Worm (Caenorhabditis elegans): ENCODE data around the gene nhr-21.

The nhr-21 gene

DNA sequence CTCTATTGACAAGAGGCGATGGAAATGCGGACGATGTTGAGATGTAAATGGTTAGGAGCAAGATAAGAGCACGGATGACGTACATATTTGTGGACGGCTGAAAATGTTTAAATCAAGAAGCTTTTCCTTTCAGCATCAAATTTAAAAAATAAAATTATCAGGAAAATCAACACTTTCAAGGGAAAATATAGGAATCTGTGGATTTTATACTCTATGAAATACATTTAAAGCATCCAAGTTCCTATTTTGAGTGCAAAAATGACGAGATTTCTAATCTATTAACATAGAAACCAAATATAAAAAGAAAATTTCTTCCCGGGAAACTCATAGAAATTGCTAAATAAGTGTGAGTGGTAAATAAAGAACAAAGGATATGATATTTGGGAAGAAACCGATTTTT is 24.9 kb upstream of the nhr-21 start, which contains the start of gene F45E12.6:
Gene F45E12.6, minus strand, starts transcription at position 101 of the 400 bp plus-strand sequence.
- TF ChIP-seq madf-3 (GFP tag; IDR thresholded peaks at IDR 0.05) (no peak), somi-1 (GFP tag; optimal IDR thresholded peaks at IDR 0.05) (no peak), ztf-26 (tag; optimal IDR thresholded peaks at IDR 0.05) (no peak), sdz-38 (tag; optimal IDR thresholded peaks at IDR 0.05) (no peak), F57A8.1 (GFP tag; optimal IDR thresholded peaks at IDR 0.05) (no peak), bed-2 (GFP tag; IDR thresholded peaks at IDR 0.05) (no peak), rpc-1 (optimal IDR thresholded peaks at IDR 0.05) (no peak), rpc-1 (tag; optimal IDR thresholded peaks at IDR 0.05) (no peak)

DNA sequence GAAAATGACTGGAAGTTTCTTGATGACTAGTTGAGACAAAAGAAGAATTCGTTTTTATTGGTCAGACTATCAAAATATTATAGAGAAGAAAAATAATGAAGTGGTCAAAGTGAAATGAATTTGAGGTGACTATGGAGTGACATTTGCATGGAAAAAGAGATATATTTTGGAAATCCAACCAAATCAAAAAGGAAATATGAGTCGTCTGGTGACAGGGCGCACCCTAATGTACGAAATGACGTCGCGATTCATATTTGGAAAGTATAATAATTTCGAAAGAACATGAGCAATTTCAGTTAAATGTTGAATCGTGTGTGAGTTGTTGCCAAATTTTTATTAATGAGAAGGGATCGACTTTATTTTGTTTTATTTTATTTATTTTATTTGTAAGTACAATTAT is 21.6 kb upstream of the nhr-21 start, which contains the start of gene F21D12.2:
Gene F21D12.2, plus strand, starts transcription at position 301 of the 400 bp plus-strand sequence.
- TF ChIP-seq T26A5.8 (tag; optimal IDR thresholded peaks at IDR 0.05) (no peak), Y67H2A.10 (GFP tag; conservative IDR thresholded peaks at IDR 0.05) (no peak), madf-6 (GFP tag; IDR thresholded peaks at IDR 0.05) (no peak), ceh-79 (tag; optimal IDR thresholded peaks at IDR 0.05) (no peak), unc-130 (GFP tag; optimal IDR thresholded peaks at IDR 0.05) (no peak), F10E7.11 (tag; optimal IDR thresholded peaks at IDR 0.05) (no peak), attf-5 (GFP tag; optimal IDR thresholded peaks at IDR 0.05) (no peak), attf-3 (GFP tag; conservative IDR thresholded peaks at IDR 0.05) (no peak), mcd-1 (GFP tag; IDR thresholded peaks at IDR 0.05) (no peak), ztf-18 (tag; optimal IDR thresholded peaks at IDR 0.05) (no peak), unc-62 (GFP tag; optimal IDR thresholded peaks at IDR 0.05) (no peak)

DNA sequence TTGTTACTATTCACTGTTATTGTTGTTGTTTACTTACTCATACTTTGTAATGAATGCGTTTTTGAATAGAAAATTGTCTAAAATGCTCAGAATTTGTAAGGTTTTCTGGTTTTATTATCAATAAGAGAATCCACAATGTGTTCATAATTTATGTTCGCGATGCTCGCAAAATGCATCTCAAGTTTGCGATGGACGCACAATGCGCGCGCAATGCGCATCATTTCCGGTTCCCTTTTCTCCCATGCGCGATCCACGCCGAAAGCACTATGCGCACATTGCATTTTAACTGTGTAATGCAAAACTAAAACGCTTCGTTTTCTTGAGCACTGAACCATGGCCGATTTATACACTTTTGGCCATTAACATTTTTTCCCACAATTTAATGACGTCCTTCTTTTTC is 19.6 kb upstream of the nhr-21 start:
- TF ChIP-seq bed-2 (GFP tag; IDR thresholded peaks at IDR 0.05) = no peak
- 0 out of 2 replicates have a peak, but pooled peaks have one; percentile 19 for TF ChIP-seq madf-3 (GFP tag; IDR thresholded peaks at IDR 0.05)
- TF ChIP-seq F10E7.11 (tag; optimal IDR thresholded peaks at IDR 0.05) = peak; percentile 74
- TF ChIP-seq bed-1 (GFP tag; IDR thresholded peaks at IDR 0.05) = no peak
- TF ChIP-seq nhr-90 (tag; optimal IDR thresholded peaks at IDR 0.05) = no peak
- TF ChIP-seq ets-4 (GFP tag; optimal IDR thresholded peaks at IDR 0.05) = no peak
- TF ChIP-seq zfh-2 (GFP tag; conservative IDR thresholded peaks at IDR 0.05) = no peak
- no peak for TF ChIP-seq ztf-18 (tag; optimal IDR thresholded peaks at IDR 0.05)
- no peak for TF ChIP-seq hlh-12 (tag; optimal IDR thresholded peaks at IDR 0.05)
- TF ChIP-seq snpc-3.4 (tag; optimal IDR thresholded peaks at IDR 0.05) = no peak
- TF ChIP-seq egrh-3 (GFP tag; IDR thresholded peaks at IDR 0.05) = no peak
- TF ChIP-seq B0336.3 (GFP tag; IDR thresholded peaks at IDR 0.05) = 0 out of 2 replicates have a peak, but pooled peaks have one; percentile 23
- TF ChIP-seq B0261.1 (tag; optimal IDR thresholded peaks at IDR 0.05) = no peak
- TF ChIP-seq cebp-1 (GFP tag; IDR thresholded peaks at IDR 0.05) = peak; percentile 48; the same call in 1 of the 2 replicates
- peak; percentile 73 for TF ChIP-seq cebp-1 (tag; optimal IDR thresholded peaks at IDR 0.05)
- no peak for TF ChIP-seq hrde-1 (tag; optimal IDR thresholded peaks at IDR 0.05; ENCODE audit: borderline replicate concordance)
- TF ChIP-seq die-1 (tag; optimal IDR thresholded peaks at IDR 0.05) = no peak
- no peak for TF ChIP-seq nfya-1 (tag; optimal IDR thresholded peaks at IDR 0.05; ENCODE audit: borderline replicate concordance, insufficient read depth)
- TF ChIP-seq ceh-27 (GFP tag; optimal IDR thresholded peaks at IDR 0.05) = no peak
- no peak for TF ChIP-seq lag-1 (GFP tag; IDR thresholded peaks at IDR 0.05)
- TF ChIP-seq hmg-1.2 (GFP tag; IDR thresholded peaks at IDR 0.05) = no peak
- TF ChIP-seq snpc-4 (GFP tag; optimal IDR thresholded peaks at IDR 0.05) = no peak
- no peak for TF ChIP-seq snpc-4 (tag; optimal IDR thresholded peaks at IDR 0.05)
- TF ChIP-seq lsy-27 (tag; optimal IDR thresholded peaks at IDR 0.05; ENCODE audit: borderline replicate concordance, insufficient read depth) = no peak
- no peak for TF ChIP-seq mel-28 (tag; optimal IDR thresholded peaks at IDR 0.05; ENCODE audit: borderline replicate concordance)
- no peak for TF ChIP-seq somi-1 (GFP tag; optimal IDR thresholded peaks at IDR 0.05)
- TF ChIP-seq ZK185.1 (tag; optimal IDR thresholded peaks at IDR 0.05; ENCODE audit: poor library complexity, severe bottlenecking) = no peak
- no peak for TF ChIP-seq dpff-1 (tag; optimal IDR thresholded peaks at IDR 0.05)
- TF ChIP-seq sdz-38 (tag; optimal IDR thresholded peaks at IDR 0.05) = no peak
- no peak for TF ChIP-seq madf-10 (tag; optimal IDR thresholded peaks at IDR 0.05)
- peak; percentile 58; the same call in 1 of the 2 replicates for TF ChIP-seq pbrm-1 (GFP tag; IDR thresholded peaks at IDR 0.05)
- no peak for TF ChIP-seq tbp1 (GFP tag; optimal IDR thresholded peaks at IDR 0.05)
- TF ChIP-seq T07F8.4 (tag; optimal IDR thresholded peaks at IDR 0.05) = no peak
- peak; percentile 42 for TF ChIP-seq attf-5 (GFP tag; optimal IDR thresholded peaks at IDR 0.05)
